Fruit fly (Drosophila melanogaster) whole organism, adult: ENCODE data around the gene ldbr.

Source experiments
- CG11617 ChIP-seq: fragments of 200-800 bp; sonication (Bioruptor generic); optimal IDR thresholded peaks from 2 replicates; lab custom pipeline; 2017; ENCODE audit warnings: mild to moderate bottlenecking, missing biosample characterization, missing genetic modification reagents, missing genetic modification characterization
- CG12768 ChIP-seq: fragments of 200-800 bp; sonication (Bioruptor generic); optimal IDR thresholded peaks from 2 replicates; lab custom pipeline; 2017; ENCODE audit warnings: missing biosample characterization, missing genetic modification characterization, mild to moderate bottlenecking, moderate library complexity, missing genetic modification reagents
- CG14711 ChIP-seq: fragments of 200-800 bp; sonication (Bioruptor generic); optimal IDR thresholded peaks from 2 replicates; lab custom pipeline; 2018; ENCODE audit warnings: missing biosample characterization, mild to moderate bottlenecking, missing genetic modification characterization, moderate library complexity
- CG1620 ChIP-seq: fragments of 200-800 bp; sonication (Bioruptor generic); optimal IDR thresholded peaks from 2 replicates; lab custom pipeline; 2016; ENCODE audit warnings: missing biosample characterization, missing genetic modification characterization
- CG33017 ChIP-seq: fragments of 200-800 bp; sonication (Bioruptor generic); optimal IDR thresholded peaks from 2 replicates; lab custom pipeline; 2018; ENCODE audit warnings: missing biosample characterization, mild to moderate bottlenecking, missing genetic modification characterization, moderate library complexity
- CG5204 ChIP-seq: fragments of 200-800 bp; sonication (Bioruptor generic); optimal IDR thresholded peaks from 2 replicates; lab custom pipeline; 2016; ENCODE audit warnings: missing biosample characterization, missing genetic modification characterization
- CG7045 ChIP-seq: fragments of 200-800 bp; sonication (Bioruptor generic); optimal IDR thresholded peaks from 2 replicates; lab custom pipeline; 2017; ENCODE audit warnings: missing biosample characterization, mild to moderate bottlenecking, missing genetic modification characterization
- CG7101 ChIP-seq: fragments of 200-800 bp; sonication (Bioruptor generic); optimal IDR thresholded peaks from 2 replicates; lab custom pipeline; 2018; ENCODE audit warnings: missing biosample characterization, mild to moderate bottlenecking, missing genetic modification characterization, moderate library complexity
- Clk ChIP-seq: fragments of 200-800 bp; sonication (Bioruptor generic); optimal IDR thresholded peaks from 2 replicates; lab custom pipeline; 2017; ENCODE audit warnings: missing biosample characterization, missing genetic modification characterization
- Crg-1 ChIP-seq: fragments of 200-800 bp; sonication (Bioruptor generic); optimal IDR thresholded peaks from 2 replicates; lab custom pipeline; 2016; ENCODE audit warnings: missing biosample characterization, missing genetic modification characterization
- Hr96 ChIP-seq: fragments of 200-800 bp; sonication (Bioruptor generic); optimal IDR thresholded peaks from 2 replicates; lab custom pipeline; 2016; ENCODE audit warnings: missing biosample characterization, missing genetic modification characterization
- Mnt ChIP-seq: fragments of 200-800 bp; sonication (Bioruptor generic); optimal IDR thresholded peaks from 2 replicates; lab custom pipeline; 2016; ENCODE audit warnings: missing biosample characterization, mild to moderate bottlenecking, missing genetic modification characterization
- bab1 ChIP-seq: fragments of 200-800 bp; sonication (Bioruptor generic); optimal IDR thresholded peaks from 3 replicates; lab custom pipeline; 2019; ENCODE audit warnings: missing biosample characterization, mild to moderate bottlenecking, missing genetic modification characterization, moderate library complexity
- cic ChIP-seq: fragments of 200-800 bp; sonication (Bioruptor generic); optimal IDR thresholded peaks from 2 replicates; lab custom pipeline; 2017; ENCODE audit warnings: missing biosample characterization, mild to moderate bottlenecking, missing genetic modification characterization, moderate library complexity
- cnc ChIP-seq, 2 experiments: fragments of >200 bp; optimal IDR thresholded peaks; 2 replicates each; lab custom pipeline; 2017
- kay ChIP-seq: fragments of 200-800 bp; sonication (Bioruptor generic); peaks from one replicate; lab custom pipeline; 2016; ENCODE audit warnings: missing biosample characterization, missing genetic modification characterization, borderline replicate concordance
- ovo ChIP-seq: fragments of 200-800 bp; sonication (Bioruptor generic); optimal IDR thresholded peaks from 2 replicates; lab custom pipeline; 2016; ENCODE audit warnings: missing biosample characterization, missing genetic modification characterization
- pad ChIP-seq: fragments of 200-800 bp; sonication (Bioruptor generic); optimal IDR thresholded peaks from 3 replicates; lab custom pipeline; 2017; ENCODE audit warnings: missing biosample characterization, missing genetic modification characterization, mild to moderate bottlenecking, moderate library complexity, missing genetic modification reagents
- tj ChIP-seq: fragments of 200-800 bp; sonication (Bioruptor generic); optimal IDR thresholded peaks from 3 replicates; lab custom pipeline; 2017; ENCODE audit warnings: missing biosample characterization, mild to moderate bottlenecking, missing genetic modification characterization, moderate library complexity
- toe ChIP-seq: fragments of 200-800 bp; sonication (Bioruptor generic); optimal IDR thresholded peaks from 2 replicates; lab custom pipeline; 2016; ENCODE audit warnings: missing biosample characterization, missing genetic modification characterization

Gene ldbr

dm6 chr3L:8091650-8092068 is 30.0 kb upstream of the ldbr start, which contains the start of gene CG7565:
Gene CG7565, minus strand, starts transcription at chr3L:8091786.
- TF ChIP-seq CG33017 (tag; lab: Kevin White, UChicago) (peak; percentile 78), CG1620 (GFP tag; lab: Kevin White, UChicago) (peak; percentile 26), CG5204 (no peak), Mnt (peak; percentile 84), cnc (optimal IDR thresholded peaks at IDR 0.05; lab: Kevin White, UChicago) (no peak), cic (GFP tag; lab: Kevin White, UChicago) (peak; percentile 75), ovo (GFP tag; lab: Kevin White, UChicago) (peak; percentile 74), toe (GFP tag; lab: Kevin White, UChicago) (peak; percentile 63), kay (GFP tag; lab: Kevin White, UChicago) (peak; percentile 82), Hr96 (peak; percentile 51), pad (GFP tag; lab: Kevin White, UChicago) (peak; percentile 75), Clk (GFP tag; lab: Kevin White, UChicago) (peak; percentile 60), CG7101 (tag; lab: Kevin White, UChicago) (peak; percentile 86), CG11617 (GFP tag; lab: Kevin White, UChicago) (peak; percentile 68), CG14711 (tag; lab: Kevin White, UChicago) (peak; percentile 67), CG12768 (GFP tag; lab: Kevin White, UChicago) (peak; percentile 87), Crg-1 (GFP tag; lab: Kevin White, UChicago) (peak; percentile 80), bab1 (GFP tag; lab: Kevin White, UChicago) (peak; percentile 79), CG7045 (peak; percentile 71), tj (GFP tag; lab: Kevin White, UChicago) (peak; percentile 54)

DNA sequence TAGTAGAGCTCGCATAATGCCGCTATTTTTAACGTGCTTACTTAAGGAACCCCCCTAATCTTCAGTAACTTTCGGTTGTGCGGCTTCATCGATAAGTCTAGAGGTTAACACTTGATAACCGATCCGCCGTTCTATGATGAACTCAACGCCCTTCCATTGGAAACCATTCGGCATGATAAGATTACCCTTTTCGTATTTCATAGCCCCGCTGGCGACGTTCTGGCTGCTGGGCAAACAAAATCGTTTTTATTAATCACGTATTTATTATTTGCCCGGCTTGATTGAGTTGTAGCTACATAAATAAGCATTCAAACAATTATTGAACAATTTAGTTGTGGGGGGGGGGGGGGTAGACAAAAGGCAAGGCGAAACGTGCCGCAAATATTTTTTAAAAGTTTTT is 28.1 kb upstream of the ldbr start:
- peak; percentile 36 for TF ChIP-seq cic (GFP tag; lab: Kevin White, UChicago)
- TF ChIP-seq ovo (GFP tag; lab: Kevin White, UChicago) = no peak

dm6 chr3L:8094652-8095129 is 26.9 kb upstream of the ldbr start:
- no peak for TF ChIP-seq CG5204
- TF ChIP-seq cnc (optimal IDR thresholded peaks at IDR 0.05; lab: Kevin White, UChicago) = no peak
- peak; percentile 49 for TF ChIP-seq kay (GFP tag; lab: Kevin White, UChicago)
- TF ChIP-seq Clk (GFP tag; lab: Kevin White, UChicago) = no peak
- peak; percentile 59 for TF ChIP-seq CG33017 (tag; lab: Kevin White, UChicago)
- no peak for TF ChIP-seq Crg-1 (GFP tag; lab: Kevin White, UChicago)
- peak; percentile 46 for TF ChIP-seq CG7101 (tag; lab: Kevin White, UChicago)
- no peak for TF ChIP-seq pad (GFP tag; lab: Kevin White, UChicago)
- TF ChIP-seq CG1620 (GFP tag; lab: Kevin White, UChicago) = no peak
- TF ChIP-seq CG11617 (GFP tag; lab: Kevin White, UChicago) = peak; percentile 29
- no peak for TF ChIP-seq CG12768 (GFP tag; lab: Kevin White, UChicago)
- TF ChIP-seq cic (GFP tag; lab: Kevin White, UChicago) = peak; percentile 60
- peak; percentile 22 for TF ChIP-seq CG7045
- TF ChIP-seq ovo (GFP tag; lab: Kevin White, UChicago) = no peak
- no peak for TF ChIP-seq bab1 (GFP tag; lab: Kevin White, UChicago)
- peak; percentile 66 for TF ChIP-seq tj (GFP tag; lab: Kevin White, UChicago)
- no peak for TF ChIP-seq Hr96
- TF ChIP-seq Mnt = no peak
- peak; percentile 35 for TF ChIP-seq CG14711 (tag; lab: Kevin White, UChicago)
- no peak for TF ChIP-seq toe (GFP tag; lab: Kevin White, UChicago)

dm6 chr3L:8096106-8096558 is 25.5 kb upstream of the ldbr start:
- TF ChIP-seq kay (GFP tag; lab: Kevin White, UChicago) = peak; percentile 98
- peak; percentile 99 for TF ChIP-seq CG7045
- TF ChIP-seq Clk (GFP tag; lab: Kevin White, UChicago) = peak; percentile 96
- TF ChIP-seq tj (GFP tag; lab: Kevin White, UChicago) = peak; percentile 92
- TF ChIP-seq CG5204 = peak; percentile 95
- peak; percentile 99 for TF ChIP-seq CG11617 (GFP tag; lab: Kevin White, UChicago)
- peak; percentile 96 for TF ChIP-seq toe (GFP tag; lab: Kevin White, UChicago)
- TF ChIP-seq CG1620 (GFP tag; lab: Kevin White, UChicago) = peak; percentile 87
- peak; percentile 94 for TF ChIP-seq Crg-1 (GFP tag; lab: Kevin White, UChicago)
- TF ChIP-seq cic (GFP tag; lab: Kevin White, UChicago) = peak; percentile 85
- TF ChIP-seq Hr96 = peak; percentile 89
- peak; percentile 93 for TF ChIP-seq Mnt
- TF ChIP-seq bab1 (GFP tag; lab: Kevin White, UChicago) = peak; percentile 96
- TF ChIP-seq cnc (optimal IDR thresholded peaks at IDR 0.05; lab: Kevin White, UChicago) = no peak
- TF ChIP-seq ovo (GFP tag; lab: Kevin White, UChicago) = peak; percentile 96
- TF ChIP-seq CG7101 (tag; lab: Kevin White, UChicago) = peak; percentile 98
- peak; percentile 98 for TF ChIP-seq CG33017 (tag; lab: Kevin White, UChicago)
- peak; percentile 94 for TF ChIP-seq CG14711 (tag; lab: Kevin White, UChicago)
- peak; percentile 99 for TF ChIP-seq CG12768 (GFP tag; lab: Kevin White, UChicago)
- TF ChIP-seq pad (GFP tag; lab: Kevin White, UChicago) = peak; percentile 90

DNA sequence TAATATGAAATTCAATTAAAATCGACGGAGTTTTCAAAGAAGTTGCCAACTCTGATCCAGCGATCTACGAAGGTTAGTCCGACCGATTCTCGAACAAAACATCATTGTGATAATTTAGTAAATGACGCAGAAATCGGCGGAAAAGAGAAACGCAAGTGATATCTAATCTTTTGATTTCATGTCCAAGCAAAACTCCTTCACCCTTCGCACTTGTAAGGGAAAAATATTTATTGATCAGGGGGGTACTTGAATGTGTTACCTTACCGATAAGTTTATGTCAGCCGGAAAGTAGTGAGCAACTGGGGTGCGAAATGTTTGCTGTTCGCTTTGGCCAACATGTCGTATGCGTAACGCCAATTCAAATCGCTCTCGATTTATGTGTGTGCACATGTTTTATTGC is 24.5 kb upstream of the ldbr start:
- TF ChIP-seq toe (GFP tag; lab: Kevin White, UChicago) (no peak), Crg-1 (GFP tag; lab: Kevin White, UChicago) (no peak), CG1620 (GFP tag; lab: Kevin White, UChicago) (no peak)

dm6 chr3L:8108201-8108600 is 13.4 kb upstream of the ldbr start:
- TF ChIP-seq ovo (GFP tag; lab: Kevin White, UChicago) (no peak), pad (GFP tag; lab: Kevin White, UChicago) (no peak), cnc (optimal IDR thresholded peaks at IDR 0.05; lab: Kevin White, UChicago) (no peak), CG14711 (tag; lab: Kevin White, UChicago) (no peak), bab1 (GFP tag; lab: Kevin White, UChicago) (no peak), CG1620 (GFP tag; lab: Kevin White, UChicago) (no peak), kay (GFP tag; lab: Kevin White, UChicago) (no peak), Mnt (no peak), CG7101 (tag; lab: Kevin White, UChicago) (no peak), Crg-1 (GFP tag; lab: Kevin White, UChicago) (no peak)
